Worm (Caenorhabditis elegans) whole organism, L1 larva: ENCODE results near the gene srh-137.

Experiments
- elt-2 ChIP-seq: sonication (generic microtip); optimal IDR thresholded peaks from 2 replicates; lab custom pipeline; 2016; ENCODE audit warnings: missing genetic modification characterization, mild to moderate bottlenecking, inconsistent platforms, missing compliant biosample characterization, missing genetic modification reagents
- elt-3 ChIP-seq, 6 experiments: fragments of 150-350 bp in 1 of 6; sonication (generic microtip); optimal IDR thresholded peaks; 2 replicates each; lab custom pipeline; 2017 to 2018; ENCODE audit warnings: missing biosample characterization in 6 of 6, missing genetic modification characterization in 6 of 6, inconsistent platforms in 1 of 6
- fos-1 ChIP-seq: fragments of 150-350 bp; optimal IDR thresholded peaks from 2 replicates; lab custom pipeline; 2014; ENCODE audit warnings: missing biosample characterization, missing genetic modification characterization
- jun-1 ChIP-seq: fragments of 150-350 bp; optimal IDR thresholded peaks from 2 replicates; lab custom pipeline; 2014; ENCODE audit warnings: missing biosample characterization, missing genetic modification reagents, missing genetic modification characterization
- mdl-1 ChIP-seq, 2 experiments: fragments of 150-350 bp; optimal IDR thresholded peaks; 2 replicates each; lab custom pipeline; 2014 to 2017; ENCODE audit warnings: missing biosample characterization in 2 of 2, missing genetic modification characterization in 2 of 2, inconsistent platforms in 1 of 2
- nhr-12 ChIP-seq: sonication (generic microtip); optimal IDR thresholded peaks from 2 replicates; lab custom pipeline; 2017; ENCODE audit warnings: missing biosample characterization, missing genetic modification characterization
- skn-1 ChIP-seq: fragments of 150-350 bp; optimal IDR thresholded peaks from 2 replicates; lab custom pipeline; 2014; ENCODE audit warnings: missing biosample characterization, missing genetic modification characterization
- snpc-4 ChIP-seq: fragments of 150-350 bp; optimal IDR thresholded peaks from 2 replicates; lab custom pipeline; 2014; ENCODE audit warnings: missing biosample characterization, missing genetic modification characterization
- unc-62 ChIP-seq: fragments of 150-350 bp; optimal IDR thresholded peaks from 2 replicates; lab custom pipeline; 2014; ENCODE audit warnings: missing biosample characterization, missing genetic modification reagents, missing genetic modification characterization

DNA sequence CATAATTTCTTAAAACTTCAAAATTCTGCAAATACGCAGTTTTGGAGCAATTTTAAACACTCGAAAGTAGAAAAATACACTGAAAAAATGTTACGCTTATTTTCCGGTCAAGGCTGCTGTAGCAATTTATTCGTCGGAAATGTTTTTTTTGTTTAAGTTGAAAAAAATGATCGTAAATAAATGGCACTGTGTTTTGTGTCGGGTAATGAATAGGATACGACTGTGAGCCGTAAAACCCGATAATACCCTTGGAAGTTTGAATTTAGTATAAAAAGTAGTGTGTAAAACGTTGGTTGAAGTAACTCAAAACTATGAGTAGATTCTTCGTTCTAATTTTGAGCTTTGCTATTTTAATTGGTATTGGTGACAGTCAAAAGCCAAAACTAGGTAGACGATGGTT lies 10.4 kb upstream of the srh-137 start, which contains the start of gene T25E12.14:
- TF ChIP-seq mdl-1 (tag; optimal IDR thresholded peaks at IDR 0.05; lab: Kevin White, UChicago): no peak
- no peak for TF ChIP-seq unc-62 (GFP tag; lab: Kevin White, UChicago)
- TF ChIP-seq jun-1 (tag; lab: Kevin White, UChicago): no peak
- no peak for TF ChIP-seq elt-3 (tag; optimal IDR thresholded peaks at IDR 0.05; lab: Kevin White, UChicago)
- no peak for TF ChIP-seq skn-1 (tag; lab: Kevin White, UChicago)
- no peak for TF ChIP-seq nhr-12 (tag; lab: Kevin White, UChicago)
- no peak for TF ChIP-seq elt-2 (tag; lab: Kevin White, UChicago)
- TF ChIP-seq snpc-4 (tag; lab: Kevin White, UChicago): no peak
- TF ChIP-seq fos-1 (tag; lab: Kevin White, UChicago): no peak
